Fruit fly (Drosophila melanogaster) whole organism, wandering third instar larva: ENCODE measurements around the gene PGRP-SB2.

Experiments
- CG9705 ChIP-seq: fragments of 200-800 bp; sonication (Bioruptor generic); optimal IDR thresholded peaks from 2 replicates; lab custom pipeline; 2018; ENCODE audit warnings: missing biosample characterization, mild to moderate bottlenecking, missing genetic modification characterization
- Mio ChIP-seq: sonication (Bioruptor generic); optimal IDR thresholded peaks from 2 replicates; lab custom pipeline; 2016; ENCODE audit warnings: missing biosample characterization, missing genetic modification characterization
- Myc ChIP-seq: fragments of >200 bp; optimal IDR thresholded peaks from 2 replicates; lab custom pipeline; 2017
- OdsH ChIP-seq: fragments of 200-800 bp; sonication (Bioruptor generic); optimal IDR thresholded peaks from 2 replicates; lab custom pipeline; 2016; ENCODE audit warnings: missing biosample characterization, mild to moderate bottlenecking, missing genetic modification characterization
- h ChIP-seq: fragments of 200-800 bp; sonication (Bioruptor generic); optimal IDR thresholded peaks from 3 replicates; lab custom pipeline; 2016; ENCODE audit warnings: missing biosample characterization, mild to moderate bottlenecking, missing genetic modification characterization
- jim ChIP-seq: fragments of 175-275, 200-325 bp; sonication (Bioruptor generic); optimal IDR thresholded peaks from 2 replicates; lab custom pipeline; 2016; ENCODE audit warnings: missing biosample characterization, mild to moderate bottlenecking, missing genetic modification characterization
- pan ChIP-seq: fragments of >200 bp; optimal IDR thresholded peaks from 2 replicates; lab custom pipeline; 2017

DNA sequence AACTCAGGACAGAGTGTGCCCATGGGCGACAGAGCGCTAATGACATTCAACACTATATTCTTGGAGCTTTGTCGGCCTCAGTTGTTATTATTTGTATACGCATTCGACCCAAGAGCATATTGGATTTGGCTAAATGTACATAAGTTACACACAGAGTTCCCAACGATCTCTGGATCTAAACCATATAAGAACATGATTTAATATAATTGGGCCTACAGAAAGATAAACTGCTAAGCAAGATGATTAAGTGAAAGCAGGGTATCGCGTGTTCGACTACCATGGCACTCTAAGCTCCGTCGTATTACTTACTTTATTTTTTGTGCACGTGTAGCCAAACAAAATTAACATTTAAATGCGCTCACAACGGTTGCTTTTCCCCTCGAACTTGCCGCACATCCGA is 33.9 kb downstream of the PGRP-SB2 start:
- TF ChIP-seq h (GFP tag; lab: Kevin White, UChicago) (no peak), jim (GFP tag; lab: Kevin White, UChicago) (no peak), OdsH (GFP tag; lab: Kevin White, UChicago) (no peak), Myc (no peak), pan (lab: Kevin White, UChicago) (no peak), CG9705 (GFP tag; lab: Kevin White, UChicago) (no peak), Mio (GFP tag; lab: Kevin White, UChicago) (no peak)
